Fruit fly (Drosophila melanogaster) whole organism, larva: ENCODE measurements around the gene CG17129.

Experiments
- noc ChIP-seq: fragments of 200-800 bp; sonication (Bioruptor generic); optimal IDR thresholded peaks from 3 replicates; lab custom pipeline; 2019; ENCODE audit warnings: missing biosample characterization, mild to moderate bottlenecking, missing genetic modification characterization, moderate library complexity

CG17129 gene

DNA sequence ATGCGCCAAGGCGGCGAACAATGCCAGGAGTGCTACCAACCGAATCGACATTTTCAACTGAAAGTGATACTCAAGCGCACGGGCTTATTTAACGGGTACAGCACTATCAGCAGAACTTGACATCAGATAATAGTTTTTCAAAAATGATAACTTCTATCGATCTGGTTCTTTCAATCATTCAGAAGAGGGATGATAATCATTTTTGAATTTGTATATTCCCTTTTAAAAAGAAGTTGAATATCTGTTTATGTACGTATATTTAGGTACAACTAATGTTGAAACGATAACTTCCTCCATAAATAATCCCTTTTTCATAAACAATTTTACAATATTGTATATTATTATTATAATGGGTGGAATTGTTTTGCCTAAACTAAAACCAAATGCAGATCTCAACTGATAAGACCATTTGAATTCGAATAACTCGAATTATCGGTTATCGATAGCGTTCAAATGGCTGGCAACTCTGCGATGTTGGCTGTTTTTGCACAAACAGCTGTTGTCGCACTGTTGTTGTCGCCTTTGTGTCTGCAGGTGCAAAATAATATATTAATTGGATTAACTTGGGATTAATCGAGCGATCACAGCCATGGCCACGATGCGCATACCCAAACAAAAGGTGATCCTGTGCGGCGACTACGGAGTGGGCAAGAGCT lies 10.0 kb upstream of the CG17129 start, which contains the start of the genes CG32483 and RabX6:
Gene CG32483 (minus strand): TSS at position 51 of the 656 bp plus-strand sequence.
Gene RabX6 (plus strand): TSS at position 487 of the 656 bp plus-strand sequence.
- no peak for TF ChIP-seq noc

DNA sequence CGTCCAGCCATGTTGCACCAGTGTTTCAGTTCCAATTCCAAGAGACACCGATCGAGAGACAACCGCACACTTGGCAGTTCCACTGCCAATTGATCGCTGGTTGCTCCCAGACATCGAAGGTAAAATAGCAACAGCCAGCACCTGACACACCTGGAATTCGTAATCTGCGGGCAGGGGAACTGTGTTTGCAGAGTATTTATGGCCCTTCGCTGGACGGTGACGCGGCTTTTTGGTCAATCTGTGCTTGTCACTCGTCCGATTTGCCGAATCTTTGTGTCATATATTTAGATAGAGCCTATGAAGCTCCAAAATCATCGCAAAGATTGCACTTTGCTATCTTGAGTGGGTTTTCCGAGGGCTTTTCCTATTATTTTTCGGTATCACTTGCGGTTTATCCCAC lies 7.7 kb upstream of the CG17129 start, which contains the start of gene hiro:
Gene hiro (minus strand): TSS at position 101 of the 400 bp plus-strand sequence.
- TF ChIP-seq noc, result peak; percentile 21

DNA sequence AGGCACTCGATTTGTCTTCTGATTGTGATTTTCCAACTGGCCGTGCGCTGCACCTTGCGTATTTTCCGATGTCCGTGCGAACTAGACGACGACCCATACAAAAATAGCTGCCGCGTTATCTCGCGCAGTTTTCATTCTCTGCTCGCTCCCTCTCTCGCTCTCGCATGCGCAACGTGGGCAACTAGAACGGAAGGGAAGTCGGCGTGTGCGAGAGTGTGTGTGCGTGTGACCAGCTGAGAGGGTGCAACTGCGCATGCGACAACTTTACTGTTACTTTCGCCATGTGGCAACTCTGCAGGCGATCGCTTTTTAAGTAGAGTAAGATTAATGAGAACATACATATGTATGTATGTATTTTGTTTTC lies 5.3 kb upstream of the CG17129 start, which contains the start of gene ebd1:
Gene ebd1 (minus strand): TSS at position 109 of the 364 bp plus-strand sequence.
- TF ChIP-seq noc, result no peak

DNA sequence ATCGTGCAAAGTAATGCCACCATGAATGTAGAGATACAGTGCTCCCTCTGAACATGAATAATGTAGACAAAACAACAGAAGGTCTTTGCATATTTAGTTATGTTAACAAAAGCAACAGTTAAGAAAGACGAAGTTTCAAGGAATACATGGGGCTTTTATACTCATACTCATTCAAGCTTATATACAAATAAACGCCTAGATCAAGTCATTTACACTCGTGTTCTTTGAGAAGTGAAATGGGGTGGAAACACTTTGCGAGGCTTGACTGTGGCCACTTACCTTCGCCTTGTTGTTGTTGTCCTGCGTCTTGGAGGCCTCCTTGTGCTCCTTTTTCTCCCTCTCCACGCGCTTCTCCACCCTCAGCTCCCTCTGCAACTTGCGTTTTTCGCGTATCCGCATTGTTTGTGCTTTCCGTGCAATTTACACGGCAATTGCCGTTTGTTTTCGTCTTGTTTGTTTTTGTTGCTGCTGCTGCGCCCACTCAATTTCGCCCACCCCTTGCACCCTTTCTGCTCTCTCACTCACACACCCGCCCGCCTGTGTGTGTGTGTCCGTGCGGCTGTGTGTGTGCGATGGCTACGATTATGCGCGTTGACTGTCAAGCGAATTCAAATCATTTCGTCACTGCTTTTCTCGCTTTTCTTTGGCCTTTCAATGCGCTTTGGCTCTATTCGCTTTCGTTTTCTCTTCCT lies 4.8 kb upstream of the CG17129 start:
- TF ChIP-seq noc, result no peak

DNA sequence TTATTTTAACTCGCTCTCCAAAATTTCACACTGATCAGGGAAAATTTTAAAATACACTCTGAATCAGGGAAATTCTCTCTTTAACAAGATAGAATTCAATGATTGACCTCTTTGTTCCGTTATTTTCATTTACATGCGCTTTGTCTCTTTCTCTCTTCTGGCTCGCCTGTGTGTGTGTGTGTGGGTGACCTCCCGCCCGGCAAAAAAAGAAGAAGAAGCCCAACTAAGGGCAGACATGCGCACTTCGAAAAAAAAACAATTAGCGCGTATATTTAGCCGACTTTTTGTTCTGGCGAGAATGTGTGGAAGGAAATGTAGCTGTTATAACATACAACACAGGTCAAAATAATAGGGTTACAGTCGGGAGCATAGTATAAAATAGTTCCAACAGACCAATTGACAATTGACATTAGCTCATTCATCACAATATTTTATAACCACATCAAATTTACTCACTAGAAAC lies 2.3 kb upstream of the CG17129 start, which contains the start of gene CG3386:
Gene CG3386 (minus strand): TSS at position 51 of the 463 bp plus-strand sequence.
- no peak for TF ChIP-seq noc

DNA sequence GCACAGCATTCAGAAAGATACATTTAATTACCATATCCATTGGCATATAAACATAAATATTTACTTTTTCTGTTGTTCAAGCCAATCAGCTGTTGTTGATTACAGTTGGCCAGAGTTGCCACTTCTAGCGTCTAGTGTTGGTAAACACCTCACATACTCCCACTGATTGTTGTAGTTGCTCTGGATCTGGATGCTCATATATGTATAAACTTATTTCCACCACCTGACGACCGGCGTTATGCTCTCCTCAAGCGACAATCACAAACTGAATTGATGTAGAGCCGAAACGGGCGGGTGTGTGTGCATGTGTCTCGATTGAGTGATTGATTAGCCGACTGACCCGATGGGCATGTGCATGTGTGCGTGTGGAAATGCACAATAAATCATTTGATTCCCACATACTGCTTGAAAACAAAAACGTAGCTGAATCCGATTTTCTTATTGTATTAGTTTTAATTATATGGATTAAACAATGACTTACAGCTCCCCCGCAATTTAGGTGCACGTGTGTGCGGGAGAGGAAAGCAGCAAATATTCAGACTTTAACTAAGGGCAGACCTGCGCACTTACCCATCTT lies 1.8 kb upstream of the CG17129 start:
- TF ChIP-seq noc, result no peak

DNA sequence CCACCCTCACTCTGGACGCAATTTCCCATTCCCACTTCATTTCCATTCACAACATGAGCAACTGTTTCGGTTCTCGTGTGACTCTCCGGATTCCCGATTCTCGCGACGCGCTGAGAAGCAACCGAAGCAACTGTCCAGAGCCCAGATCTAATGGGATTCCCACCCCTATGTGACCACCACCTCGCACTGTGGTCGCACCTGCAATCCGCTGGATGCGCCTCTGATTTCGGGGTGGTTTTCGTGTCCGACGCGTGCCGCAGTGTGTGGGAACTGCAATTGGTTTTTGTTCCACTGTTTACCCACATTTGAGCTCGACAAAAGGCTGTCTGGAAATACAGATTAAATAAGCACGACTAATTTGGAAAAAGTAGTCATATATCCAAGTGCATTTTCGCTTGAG lies 4.3 kb downstream of the CG17129 start:
- TF ChIP-seq noc, result no peak

DNA sequence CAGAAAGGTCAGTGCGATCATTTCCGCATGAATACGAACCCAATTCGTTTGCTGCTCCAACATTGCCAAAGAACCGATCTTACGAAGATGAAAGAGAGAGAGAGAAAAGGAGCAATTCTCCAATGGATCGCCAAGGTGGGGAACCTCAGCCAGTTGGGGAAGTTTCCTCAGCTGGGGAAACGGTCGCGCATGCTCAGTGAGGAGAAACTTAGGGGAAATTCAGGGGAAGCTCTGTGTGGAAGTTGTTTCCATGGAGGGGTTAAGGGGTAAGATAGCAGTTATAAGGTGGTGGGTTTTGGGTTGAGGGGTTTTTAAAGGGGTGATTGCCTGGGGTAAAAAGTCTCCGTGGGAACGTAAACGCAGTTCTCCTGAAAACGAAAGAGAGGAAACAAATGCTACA lies 6.8 kb downstream of the CG17129 start:
- no peak for TF ChIP-seq noc

DNA sequence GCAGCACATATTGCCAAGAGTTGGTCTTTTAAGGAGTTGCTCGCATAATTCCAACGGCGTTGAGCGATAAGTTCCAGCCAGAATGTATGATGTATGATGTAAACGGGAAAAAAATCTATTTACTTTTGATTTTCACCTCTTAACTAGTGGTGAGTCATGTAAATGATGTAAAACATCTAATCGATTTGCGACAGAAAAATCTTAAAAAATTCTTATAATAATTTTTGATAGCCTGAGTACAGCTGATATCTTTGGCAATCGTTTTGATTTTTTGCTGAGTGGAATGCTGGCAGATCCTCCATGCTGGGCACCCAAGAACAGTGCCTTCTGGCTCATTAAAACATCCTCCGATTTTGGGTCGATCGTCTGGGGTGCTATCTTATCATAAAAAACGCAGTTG lies 13.6 kb downstream of the CG17129 start:
- TF ChIP-seq noc, result no peak

DNA sequence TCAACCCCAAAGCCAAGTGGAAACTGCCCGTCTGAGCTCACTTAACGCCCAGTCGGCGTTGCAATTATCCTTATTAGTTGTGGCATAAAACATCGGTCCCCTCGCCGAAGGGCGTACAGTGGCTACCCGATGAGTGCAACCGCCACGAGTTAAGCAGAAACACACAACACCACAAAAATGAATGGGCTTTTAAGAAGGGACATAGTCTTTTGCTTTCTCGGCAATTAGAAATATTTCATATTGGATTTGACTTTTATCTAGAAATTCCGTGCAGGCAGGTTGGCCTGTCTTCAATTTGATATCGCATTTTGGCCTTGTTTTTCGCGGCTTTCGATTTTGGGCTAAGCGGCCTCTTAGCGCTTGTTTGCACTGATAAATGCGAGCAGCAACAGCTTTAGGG lies 16.2 kb downstream of the CG17129 start:
- TF ChIP-seq noc, result no peak

DNA sequence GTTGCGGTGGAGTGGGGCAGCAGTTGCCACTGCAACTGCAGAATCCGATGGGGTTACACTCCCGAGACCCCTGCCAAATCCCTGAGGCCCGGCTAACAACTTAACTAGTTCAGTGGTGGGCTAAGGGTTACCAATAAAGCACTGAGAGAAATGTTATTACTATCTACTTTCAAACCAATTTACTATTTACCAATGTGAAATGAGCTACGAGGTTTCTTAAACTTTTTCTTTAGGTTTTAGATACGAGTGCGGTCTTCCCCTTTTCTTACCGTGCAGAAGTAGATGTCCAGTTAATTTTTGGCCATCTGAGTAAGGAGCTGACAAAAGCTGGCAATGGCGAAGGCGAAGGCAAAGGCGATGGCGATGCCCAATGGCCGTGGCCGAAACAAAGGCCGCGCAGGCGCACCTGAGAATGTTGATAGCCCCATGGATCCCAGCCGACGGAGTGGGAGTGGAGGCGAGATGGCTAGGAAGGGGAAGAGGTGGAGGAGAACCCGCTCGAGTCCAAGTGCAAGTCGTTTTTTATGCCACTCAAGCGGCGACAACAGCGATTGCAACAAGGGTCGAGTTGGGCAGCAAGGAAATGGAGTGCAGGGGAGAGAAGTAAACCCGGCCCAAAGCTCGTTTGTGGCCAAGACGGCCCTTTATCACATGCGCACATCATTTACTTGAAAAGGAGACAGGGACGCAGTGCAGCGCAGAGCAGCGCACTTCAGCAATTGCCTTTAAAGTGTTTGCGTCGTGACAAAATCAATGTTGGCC lies 19.6 kb downstream of the CG17129 start:
- TF ChIP-seq noc, result no peak

DNA sequence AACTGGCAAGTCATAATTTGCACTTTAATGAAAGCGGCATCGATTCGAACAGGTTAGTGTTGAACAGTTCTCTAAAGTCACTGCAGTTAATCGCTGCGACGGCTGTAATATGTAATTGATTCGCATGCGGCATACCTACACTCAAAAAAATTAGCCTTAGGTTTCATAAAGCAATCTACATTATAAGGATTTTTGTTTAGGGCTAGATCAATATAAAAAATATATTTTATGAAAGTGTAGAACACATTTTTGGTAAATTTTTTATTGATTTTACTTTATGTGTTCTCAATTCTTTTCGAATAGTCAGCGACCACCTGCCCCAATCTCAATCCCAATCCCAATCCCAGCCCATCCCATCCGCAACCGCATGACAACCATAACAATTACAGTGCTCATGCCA lies 21.8 kb downstream of the CG17129 start:
- no peak for TF ChIP-seq noc

DNA sequence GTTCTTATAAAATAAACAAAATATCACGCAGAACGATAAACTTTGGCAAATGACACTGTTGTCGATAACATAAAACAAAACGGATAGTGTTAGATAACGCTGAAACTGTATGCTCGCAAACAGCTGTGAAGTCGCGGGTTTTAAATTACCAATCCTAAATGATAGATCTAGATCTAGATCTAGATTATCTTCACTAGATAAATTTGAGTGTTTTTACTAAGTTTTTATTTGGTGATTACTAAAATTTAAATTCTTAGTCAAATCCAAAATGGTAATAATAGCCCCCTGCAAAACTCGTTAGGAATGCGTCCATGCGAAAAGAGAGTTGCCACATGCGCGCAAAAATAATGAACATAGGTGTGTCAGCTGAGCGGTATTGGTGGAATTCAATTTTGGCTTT lies 26.1 kb downstream of the CG17129 start, which contains the start of the genes MED30 and Rev1:
Gene MED30 (minus strand): TSS at position 71 of the 400 bp plus-strand sequence.
Gene Rev1 (plus strand): TSS at position 345 of the 400 bp plus-strand sequence.
- TF ChIP-seq noc, result peak; percentile 92

DNA sequence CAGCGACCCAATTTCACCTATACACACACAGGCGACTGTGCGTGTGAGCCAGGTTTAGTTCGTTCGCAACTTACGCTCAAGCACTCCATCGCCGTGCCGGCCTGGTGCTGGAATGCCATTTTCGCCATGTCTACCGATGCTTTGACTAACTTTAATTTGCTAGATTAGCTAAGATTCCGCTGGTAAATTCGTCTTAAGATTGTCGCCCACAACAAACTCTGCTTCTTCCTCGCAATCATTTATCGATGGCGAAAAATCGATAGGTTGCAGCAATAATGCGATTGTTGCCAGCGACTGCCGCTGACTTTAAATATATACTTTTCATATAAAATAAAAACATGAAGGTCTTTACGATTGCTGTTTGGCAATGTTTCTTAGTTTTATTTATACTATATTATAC lies 27.5 kb downstream of the CG17129 start, which contains the start of gene CG3402:
Gene CG3402 (minus strand): TSS at position 245 of the 400 bp plus-strand sequence.
- no peak for TF ChIP-seq noc

DNA sequence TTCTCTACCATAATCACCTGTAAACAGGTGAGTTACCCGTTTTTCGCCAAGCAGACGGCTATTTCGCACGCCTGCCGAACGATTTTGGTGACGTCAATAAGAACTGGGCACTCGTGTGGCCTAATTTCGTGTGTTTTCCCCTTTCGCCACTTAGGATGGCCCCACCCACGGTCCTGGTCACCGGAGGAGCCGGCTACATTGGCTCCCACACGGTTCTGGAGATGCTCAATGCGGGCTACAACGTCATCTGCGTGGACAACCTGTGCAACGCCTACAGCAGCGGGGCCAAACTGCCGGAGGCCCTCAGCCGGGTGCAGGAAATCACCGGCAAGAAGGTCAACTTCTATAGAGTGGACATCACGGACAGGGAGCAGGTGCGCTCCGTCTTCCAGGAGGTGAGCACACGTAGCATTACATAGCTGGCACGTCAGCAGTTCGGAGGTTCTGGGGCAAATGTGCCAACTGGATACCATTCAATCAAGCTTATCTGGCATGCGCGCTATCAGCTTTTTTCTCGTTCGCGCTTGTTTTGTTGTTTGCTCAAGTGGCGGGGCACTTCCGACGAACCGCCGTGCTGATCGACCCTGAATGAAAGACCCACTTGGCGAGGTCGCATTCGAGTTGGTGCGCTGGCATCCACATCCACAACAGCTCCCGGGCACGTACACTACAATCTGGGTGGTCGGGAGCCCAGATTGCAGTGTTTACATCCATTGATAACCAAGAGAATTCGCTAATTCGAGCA lies 30.9 kb downstream of the CG17129 start:
- TF ChIP-seq noc, result no peak
